Fruit fly (Drosophila melanogaster): ENCODE data around the gene Rbp4.

- TF ChIP-seq OdsH (GFP tag; optimal IDR thresholded peaks at IDR 0.05) (no peak), Met (GFP tag; optimal IDR thresholded peaks at IDR 0.05) (no peak), esn (GFP tag; optimal IDR thresholded peaks at IDR 0.05) (peak; percentile 7), CG9139 (GFP tag; optimal IDR thresholded peaks at IDR 0.05) (peak; percentile 47), fd59A (GFP tag; optimal IDR thresholded peaks at IDR 0.05) (no peak), Lpt (GFP tag; optimal IDR thresholded peaks at IDR 0.05) (no peak), CG3032 (tag; optimal IDR thresholded peaks at IDR 0.05) (peak; percentile 34), vri (GFP tag; optimal IDR thresholded peaks at IDR 0.05) (peak; percentile 22), Hr39 (GFP tag; optimal IDR thresholded peaks at IDR 0.05) (no peak)
Observed at dm6 chr3R:13683624-13684568, 27.7 kb upstream of the Rbp4 start, which contains the start of gene flfl.
